Fruit fly (Drosophila melanogaster): ENCODE data around the gene betaTub97EF.
"Not testable (repeated sequence)": the region's sequence is repeated elsewhere in the genome, so short reads cannot be mapped to it uniquely, and the experiment has no call there.

Gene betaTub97EF

DNA sequence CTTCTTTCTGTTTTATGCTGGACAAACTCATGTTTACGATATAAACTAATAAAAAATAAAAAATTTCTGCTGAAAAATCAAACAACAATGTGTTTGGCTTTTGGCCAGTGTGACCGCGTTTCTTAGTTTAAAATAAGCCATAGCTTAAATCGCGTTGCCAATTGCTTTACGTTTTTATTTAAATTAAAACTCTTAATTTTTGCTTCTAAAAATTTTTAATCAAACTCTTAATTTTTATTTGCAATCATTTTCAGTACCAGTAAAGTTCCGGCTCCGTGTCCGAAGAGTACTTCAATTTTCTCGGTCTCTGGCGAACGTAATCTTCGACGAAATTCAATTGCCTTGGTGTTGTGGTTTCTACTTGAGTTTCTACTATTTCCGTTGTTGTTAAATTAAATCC, 29.0 kb downstream of the betaTub97EF start, which contains the start of the genes CG42487 and CG4884:
Gene CG42487 (minus strand): TSS at position 101 of the 400 bp plus-strand sequence.
Gene CG4884 (minus strand): TSS at position 101 of the 400 bp plus-strand sequence.
- TF ChIP-seq CG9139 (GFP tag; optimal IDR thresholded peaks at IDR 0.05); pdm3 (GFP tag; optimal IDR thresholded peaks at IDR 0.05); CG3032 (tag; optimal IDR thresholded peaks at IDR 0.05): not testable (repeated sequence)

DNA sequence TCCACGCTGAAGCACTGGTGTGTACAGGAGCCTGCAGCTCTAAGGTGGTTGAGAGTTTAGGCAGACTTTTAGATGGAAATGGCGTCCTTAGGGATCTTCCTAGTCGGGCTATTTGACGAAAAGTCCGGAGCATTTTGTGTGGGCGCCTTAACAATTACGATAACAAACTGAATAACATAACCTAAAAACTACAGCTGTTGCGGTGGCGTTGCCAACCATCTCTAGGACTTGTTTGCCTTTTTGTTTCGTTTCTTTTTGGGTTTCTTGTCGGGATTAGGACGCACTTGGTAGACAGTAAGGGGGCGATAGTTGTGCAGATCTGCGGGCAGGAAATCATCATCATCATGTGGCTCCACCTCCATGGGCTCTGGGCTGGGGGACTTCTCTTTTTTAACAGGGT, 30.2 kb downstream of the betaTub97EF start:
- TF ChIP-seq CG8119 (GFP tag; IDR thresholded peaks at IDR 0.05) = no peak
- no peak for TF ChIP-seq Eip93F (GFP tag; optimal IDR thresholded peaks at IDR 0.05)
- TF ChIP-seq CG6276 (GFP tag; optimal IDR thresholded peaks at IDR 0.05) = no peak
- no peak for TF ChIP-seq ss (GFP tag; optimal IDR thresholded peaks at IDR 0.05)
- no peak for TF ChIP-seq topi (GFP tag; optimal IDR thresholded peaks at IDR 0.05)
- TF ChIP-seq CG9139 (GFP tag; optimal IDR thresholded peaks at IDR 0.05) = no peak
- TF ChIP-seq fd85E (GFP tag; optimal IDR thresholded peaks at IDR 0.05) = no peak
- no peak for TF ChIP-seq Ets96B (tag; optimal IDR thresholded peaks at IDR 0.05)
- TF ChIP-seq CG1621 (tag; optimal IDR thresholded peaks at IDR 0.05) = no peak
- no peak for TF ChIP-seq CG11902 (GFP tag; optimal IDR thresholded peaks at IDR 0.05)
- no peak for TF ChIP-seq Blimp-1 (GFP tag; optimal IDR thresholded peaks at IDR 0.05)

DNA sequence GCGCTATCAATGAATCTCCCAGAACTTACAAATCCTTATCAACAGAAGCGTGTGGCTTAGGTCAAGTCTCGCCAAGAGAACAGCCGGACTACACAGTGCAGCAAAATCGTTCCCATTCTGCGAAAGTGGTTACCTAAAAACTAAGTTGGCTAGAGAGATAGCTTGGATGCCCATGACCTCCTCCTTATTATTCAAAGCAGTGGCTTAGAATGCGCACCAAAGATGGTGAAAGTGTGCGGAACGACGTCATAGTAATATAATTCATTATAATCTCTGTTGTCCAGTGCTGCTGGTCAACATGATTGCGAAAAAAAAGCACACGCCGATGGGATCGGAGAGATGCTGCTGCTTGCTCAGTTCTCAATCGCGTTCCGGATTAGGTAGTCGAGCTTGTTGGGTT, 33.7 kb downstream of the betaTub97EF start, which contains the start of gene Nep7:
Gene Nep7 (plus strand): TSS at position 385 of the 400 bp plus-strand sequence.
- TF ChIP-seq Sox14 (GFP tag; optimal IDR thresholded peaks at IDR 0.05) = no peak
- no peak for TF ChIP-seq vri (GFP tag; optimal IDR thresholded peaks at IDR 0.05)
- peak; percentile 35; the same call in 1 of the 2 replicates for TF ChIP-seq Gug (GFP tag; IDR thresholded peaks at IDR 0.05)
- TF ChIP-seq CG8119 (GFP tag; IDR thresholded peaks at IDR 0.05) = peak; percentile 38; the same call in 2 of the 3 replicates
- 0 out of 3 replicates have a peak, but pooled peaks have one; percentile 23 for TF ChIP-seq CG6163 (GFP tag; IDR thresholded peaks at IDR 0.05)
- peak; percentile 73 for TF ChIP-seq Eip78C (GFP tag)
- TF ChIP-seq eg (GFP tag; IDR thresholded peaks at IDR 0.05) = peak; percentile 66
- TF ChIP-seq CG15336 (GFP tag; IDR thresholded peaks at IDR 0.05) = peak; percentile 42; the same call in 1 of the 2 replicates
- TF ChIP-seq CG11294 (GFP tag; IDR thresholded peaks at IDR 0.05) = peak; percentile 39; the same call in 1 of the 2 replicates
- TF ChIP-seq svp (GFP tag) = peak; percentile 82
- TF ChIP-seq salr (GFP tag; optimal IDR thresholded peaks at IDR 0.05) = no peak

DNA sequence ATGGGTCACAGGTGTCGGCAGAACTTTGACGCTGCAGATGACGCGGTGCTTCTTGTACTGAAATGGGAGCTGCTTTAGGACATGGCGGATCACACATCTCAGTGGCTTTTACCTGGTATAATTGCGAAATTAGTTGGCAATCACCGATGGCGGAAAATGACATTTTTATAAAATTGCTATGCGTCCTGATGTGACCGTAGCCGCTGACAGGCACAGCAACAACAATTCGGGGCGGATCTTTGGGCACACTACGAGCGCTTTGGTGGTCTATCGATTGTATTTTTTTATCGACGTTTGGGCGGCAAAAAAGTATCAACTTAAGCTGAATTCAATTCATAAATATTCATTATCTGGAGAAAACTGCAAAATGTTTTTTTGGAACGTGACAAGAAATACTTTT, 34.3 kb downstream of the betaTub97EF start, which contains the start of gene CG4951:
Gene CG4951 (minus strand): TSS at position 223 of the 400 bp plus-strand sequence.
- TF ChIP-seq Hr39 (GFP tag; optimal IDR thresholded peaks at IDR 0.05) = no peak
- TF ChIP-seq Eip93F (GFP tag; optimal IDR thresholded peaks at IDR 0.05) = no peak
- no peak for TF ChIP-seq CG8632 (GFP tag; optimal IDR thresholded peaks at IDR 0.05)
- no peak for TF ChIP-seq CG7368 (GFP tag; optimal IDR thresholded peaks at IDR 0.05)
- TF ChIP-seq CG8119 (GFP tag; IDR thresholded peaks at IDR 0.05) = no peak
- no peak for TF ChIP-seq CG1621 (tag; optimal IDR thresholded peaks at IDR 0.05)
- no peak for TF ChIP-seq CG11902 (GFP tag; optimal IDR thresholded peaks at IDR 0.05)
- no peak for TF ChIP-seq fd85E (GFP tag; optimal IDR thresholded peaks at IDR 0.05)
- no peak for TF ChIP-seq CG3919 (GFP tag; optimal IDR thresholded peaks at IDR 0.05)
- TF ChIP-seq Gug (GFP tag; IDR thresholded peaks at IDR 0.05) = no peak
- no peak for TF ChIP-seq CG10631 (GFP tag; optimal IDR thresholded peaks at IDR 0.05)
- TF ChIP-seq OdsH (GFP tag; optimal IDR thresholded peaks at IDR 0.05) = no peak
- no peak for TF ChIP-seq CG31627 (GFP tag; optimal IDR thresholded peaks at IDR 0.05)
- TF ChIP-seq salr (GFP tag; optimal IDR thresholded peaks at IDR 0.05) = no peak
- TF ChIP-seq CG9139 (GFP tag; optimal IDR thresholded peaks at IDR 0.05) = no peak
- TF ChIP-seq Eip75B (GFP tag; optimal IDR thresholded peaks at IDR 0.05) = no peak
- no peak for TF ChIP-seq Ets96B (tag; optimal IDR thresholded peaks at IDR 0.05)
- TF ChIP-seq CG3032 (tag; optimal IDR thresholded peaks at IDR 0.05) = no peak

DNA sequence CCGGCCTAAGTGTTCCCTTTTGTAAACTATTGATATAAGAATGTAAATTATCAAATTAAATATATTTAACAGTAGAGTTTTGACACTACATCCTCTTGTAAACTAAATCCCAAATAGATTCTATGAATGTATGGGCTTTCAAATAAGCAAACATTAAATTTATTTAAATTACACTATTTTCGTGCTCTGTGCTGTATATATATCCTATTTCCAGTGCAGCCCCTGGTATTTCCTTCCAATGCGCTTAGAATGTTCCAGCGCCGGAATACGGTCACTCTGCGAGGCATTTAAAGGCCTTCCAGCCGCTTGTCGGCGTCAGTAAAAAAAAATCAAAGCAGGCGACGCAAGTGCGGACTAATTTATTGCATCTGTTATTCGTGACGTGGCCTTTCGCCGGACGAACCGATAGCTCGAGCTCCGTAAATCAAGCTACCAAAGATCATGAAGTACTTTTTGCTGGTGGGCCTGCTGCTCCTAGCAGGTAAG, 39.7 kb downstream of the betaTub97EF start, which contains the start of gene Gp93:
Gene Gp93 (plus strand): TSS at position 291 of the 486 bp plus-strand sequence.
- TF ChIP-seq CG11294 (GFP tag; IDR thresholded peaks at IDR 0.05) (peak; percentile 49; the same call in 1 of the 2 replicates), fd85E (GFP tag; optimal IDR thresholded peaks at IDR 0.05) (no peak), CG4318 (GFP tag; optimal IDR thresholded peaks at IDR 0.05) (no peak), CG31627 (GFP tag; optimal IDR thresholded peaks at IDR 0.05) (peak; percentile 73), CG6808 (GFP tag; optimal IDR thresholded peaks at IDR 0.05) (peak; percentile 53), Gug (GFP tag; IDR thresholded peaks at IDR 0.05) (peak; percentile 46), OdsH (GFP tag; optimal IDR thresholded peaks at IDR 0.05) (no peak), dsx (GFP tag; optimal IDR thresholded peaks at IDR 0.05; ENCODE audit: poor library complexity, severe bottlenecking) (peak; percentile 29), CG3919 (GFP tag; optimal IDR thresholded peaks at IDR 0.05) (no peak), CG11902 (GFP tag; optimal IDR thresholded peaks at IDR 0.05) (no peak), ss (GFP tag; optimal IDR thresholded peaks at IDR 0.05) (no peak), CG9139 (GFP tag; optimal IDR thresholded peaks at IDR 0.05) (no peak), CG7368 (GFP tag; optimal IDR thresholded peaks at IDR 0.05) (no peak), Met (GFP tag; optimal IDR thresholded peaks at IDR 0.05) (no peak), Hr38 (GFP tag; optimal IDR thresholded peaks at IDR 0.05) (no peak), Eip78C (GFP tag) (peak; percentile 90), Ets96B (tag; optimal IDR thresholded peaks at IDR 0.05) (peak; percentile 51), fd59A (GFP tag; optimal IDR thresholded peaks at IDR 0.05) (peak; percentile 25), lz (GFP tag; optimal IDR thresholded peaks at IDR 0.05) (peak; percentile 61), Sox102F (GFP tag; optimal IDR thresholded peaks at IDR 0.05) (no peak), CG8119 (GFP tag; IDR thresholded peaks at IDR 0.05) (peak; percentile 64; the same call in 2 of the 3 replicates), CG32006 (GFP tag; optimal IDR thresholded peaks at IDR 0.05) (peak; percentile 65)

Data from whole organism, prepupa.